Worm (Caenorhabditis elegans) whole organism, L4 larva: ENCODE measurements around the gene clec-186.

Source experiments
- Y105C5A.15 ChIP-seq: fragments of 200-800 bp; sonication (Bioruptor generic); IDR thresholded peaks from 2 replicates; pipeline ENCODE4 v1.3.6; 2022; ENCODE audit warnings: missing genetic modification characterization, missing compliant biosample characterization
- ZK337.2 ChIP-seq: fragments of 200-800 bp; sonication (Bioruptor generic); IDR thresholded peaks from 2 replicates; pipeline ENCODE4 v1.3.6; 2022; ENCODE audit warnings: missing genetic modification reagents, missing genetic modification characterization, missing compliant biosample characterization
- arid-1 ChIP-seq: fragments of 200-800 bp; sonication (Bioruptor generic); conservative IDR thresholded peaks from 2 replicates; pipeline ENCODE4 v1.3.6; 2022; ENCODE audit warnings: missing genetic modification reagents, missing genetic modification characterization, missing compliant biosample characterization
- ceh-20 ChIP-seq: fragments of 200-800 bp; sonication (Bioruptor generic); IDR thresholded peaks from 2 replicates; pipeline ENCODE4 v1.3.6; 2022; ENCODE audit warnings: missing genetic modification reagents, missing genetic modification characterization, missing compliant biosample characterization
- ceh-82 ChIP-seq: sonication (generic microtip); optimal IDR thresholded peaks from 2 replicates; lab custom pipeline; 2017; ENCODE audit warnings: missing biosample characterization, missing genetic modification characterization
- daf-16 ChIP-seq, 3 experiments: sonication (generic microtip); optimal IDR thresholded peaks; 2 replicates each; lab custom pipeline; 2016 to 2017; ENCODE audit warnings: missing genetic modification characterization in 3 of 3, missing genetic modification reagents in 3 of 3, mild to moderate bottlenecking in 2 of 3, missing compliant biosample characterization in 2 of 3, missing biosample characterization in 1 of 3, moderate library complexity in 1 of 3
- daf-19 ChIP-seq: fragments of 200-800 bp; sonication (Bioruptor generic); conservative IDR thresholded peaks from 2 replicates; pipeline ENCODE4 v1.3.6; 2022; ENCODE audit warnings: missing genetic modification characterization, missing compliant biosample characterization
- dmd-6 ChIP-seq: fragments of 200-800 bp; sonication (Bioruptor generic); IDR thresholded peaks from 2 replicates; pipeline ENCODE4 v1.3.6; 2022; ENCODE audit warnings: missing genetic modification reagents, missing genetic modification characterization, missing compliant biosample characterization
- dve-1 ChIP-seq: sonication (generic microtip); optimal IDR thresholded peaks from 2 replicates; lab custom pipeline; 2017; ENCODE audit warnings: antibody characterized with exemption, mild to moderate bottlenecking, missing genetic modification characterization, missing compliant biosample characterization; ENCODE audit not compliant: insufficient read depth
- egl-43 ChIP-seq: fragments of 200-800 bp; sonication (Bioruptor generic); IDR thresholded peaks from 2 replicates; pipeline ENCODE4 v1.3.6; 2022; ENCODE audit warnings: missing genetic modification reagents, missing genetic modification characterization, missing compliant biosample characterization
- gei-8 ChIP-seq: fragments of 200-800 bp; sonication (Bioruptor generic); optimal IDR thresholded peaks from 2 replicates; lab custom pipeline; 2018; ENCODE audit warnings: mild to moderate bottlenecking, missing genetic modification characterization, missing compliant biosample characterization
- hlh-11 ChIP-seq: fragments of 200-800 bp; sonication (Bioruptor generic); optimal IDR thresholded peaks from 2 replicates; lab custom pipeline; 2018; ENCODE audit warnings: mild to moderate bottlenecking, missing genetic modification characterization, missing compliant biosample characterization
- lin-1 ChIP-seq: fragments of 200-800 bp; sonication (Bioruptor generic); IDR thresholded peaks from 2 replicates; pipeline ENCODE4 v1.3.6; 2022; ENCODE audit warnings: missing genetic modification reagents, missing genetic modification characterization, missing compliant biosample characterization
- lin-15B ChIP-seq: fragments of 150-350 bp; sonication (generic microtip); optimal IDR thresholded peaks from 3 replicates; lab custom pipeline; 2014; ENCODE audit warnings: missing biosample characterization, missing genetic modification characterization
- nhr-10 ChIP-seq: fragments of 150-350 bp; optimal IDR thresholded peaks from 2 replicates; lab custom pipeline; 2014; ENCODE audit warnings: missing biosample characterization, missing genetic modification characterization
- nhr-102 ChIP-seq: sonication (generic microtip); optimal IDR thresholded peaks from 2 replicates; lab custom pipeline; 2016; ENCODE audit warnings: mild to moderate bottlenecking, missing genetic modification characterization, moderate library complexity, missing compliant biosample characterization
- nhr-111 ChIP-seq: fragments of 200-800 bp; sonication (Bioruptor generic); optimal IDR thresholded peaks from 2 replicates; lab custom pipeline; 2018; ENCODE audit warnings: mild to moderate bottlenecking, missing genetic modification characterization, missing compliant biosample characterization
- nhr-28 ChIP-seq: fragments of 150-350 bp; optimal IDR thresholded peaks from 2 replicates; lab custom pipeline; 2014; ENCODE audit warnings: missing biosample characterization, missing genetic modification characterization
- nhr-41 ChIP-seq: fragments of 200-800 bp; sonication (Bioruptor generic); IDR thresholded peaks from 2 replicates; pipeline ENCODE4 v1.3.6; 2022; ENCODE audit warnings: missing genetic modification reagents, missing genetic modification characterization, missing compliant biosample characterization
- nhr-48 ChIP-seq: sonication (generic microtip); optimal IDR thresholded peaks from 2 replicates; lab custom pipeline; 2016; ENCODE audit warnings: mild to moderate bottlenecking, missing genetic modification characterization, missing compliant biosample characterization
- nhr-6 ChIP-seq: fragments of 150-350 bp; optimal IDR thresholded peaks from 2 replicates; lab custom pipeline; 2014; ENCODE audit warnings: missing biosample characterization, missing genetic modification characterization
- nhr-77 ChIP-seq: fragments of 150-350 bp; optimal IDR thresholded peaks from 2 replicates; lab custom pipeline; 2014; ENCODE audit warnings: missing biosample characterization, missing genetic modification characterization
- pqm-1 ChIP-seq: sonication (generic microtip); optimal IDR thresholded peaks from 2 replicates; lab custom pipeline; 2017; ENCODE audit warnings: missing biosample characterization, missing genetic modification characterization
- skn-1 ChIP-seq: fragments of 150-350 bp; optimal IDR thresholded peaks from 2 replicates; lab custom pipeline; 2014; ENCODE audit warnings: missing biosample characterization, missing genetic modification characterization
- snpc-1.2 ChIP-seq: fragments of 200-800 bp; sonication (Bioruptor generic); IDR thresholded peaks from 2 replicates; pipeline ENCODE4 v1.3.6; 2022; ENCODE audit warnings: missing genetic modification reagents, missing genetic modification characterization, missing compliant biosample characterization
- spr-1 ChIP-seq: sonication (generic microtip); optimal IDR thresholded peaks from 2 replicates; lab custom pipeline; 2016; ENCODE audit warnings: mild to moderate bottlenecking, missing genetic modification characterization, missing compliant biosample characterization
- tag-97 ChIP-seq: fragments of 200-800 bp; sonication (Bioruptor generic); IDR thresholded peaks from 2 replicates; pipeline ENCODE4 v1.3.6; 2022; ENCODE audit warnings: missing genetic modification characterization, missing compliant biosample characterization
- unc-62 ChIP-seq, 3 experiments: fragments of 150-350 bp in 1 of 3; sonication (generic microtip); optimal IDR thresholded peaks in 2 of 3; peaks in 1 of 3; 1 replicate in 1 of 3; 2 replicates in 2 of 3; lab custom pipeline; 2014 to 2017; ENCODE audit warnings: missing biosample characterization in 3 of 3, missing genetic modification characterization in 3 of 3, missing genetic modification reagents in 3 of 3, missing genotype in 1 of 3
- zip-2 ChIP-seq: fragments of 150-350 bp; optimal IDR thresholded peaks from 2 replicates; lab custom pipeline; 2014; ENCODE audit warnings: missing biosample characterization, missing genetic modification characterization
- ztf-7 ChIP-seq: fragments of 150-350 bp; optimal IDR thresholded peaks from 2 replicates; lab custom pipeline; 2014; ENCODE audit warnings: missing biosample characterization, missing genetic modification characterization

The clec-186 gene

ce11 chrIV:12896371-12896882 lies 30.5 kb downstream of the clec-186 start, which contains the start of gene K08D8.7:
K08D8.7 (plus strand) TSS chrIV:12896832.
- TF ChIP-seq nhr-28: peak; percentile 41
- TF ChIP-seq daf-16 (GFP tag; optimal IDR thresholded peaks at IDR 0.05; lab: Kevin White, UChicago): no peak
- peak; percentile 24 for TF ChIP-seq daf-16 (tag; optimal IDR thresholded peaks at IDR 0.05; lab: Kevin White, UChicago)
- no peak for TF ChIP-seq nhr-102
- TF ChIP-seq nhr-111: no peak
- no peak for TF ChIP-seq ZK337.2 (GFP tag; lab: Robert Waterston, UW)
- peak; percentile 23 for TF ChIP-seq dve-1 (tag; lab: Kevin White, UChicago)
- TF ChIP-seq tag-97 (GFP tag; lab: Robert Waterston, UW): no peak
- TF ChIP-seq pqm-1 (tag; lab: Kevin White, UChicago): peak; percentile 40
- no peak for TF ChIP-seq nhr-77
- no peak for TF ChIP-seq gei-8
- no peak for TF ChIP-seq lin-15B
- TF ChIP-seq arid-1 (GFP tag; lab: Robert Waterston, UW): no peak
- peak; percentile 33; the same call in 1 of the 2 replicates for TF ChIP-seq dmd-6 (GFP tag; lab: Robert Waterston, UW)
- no peak for TF ChIP-seq zip-2
- no peak for TF ChIP-seq ceh-82 (tag; lab: Kevin White, UChicago)

ce11 chrIV:12897146-12897545 lies 31.2 kb downstream of the clec-186 start:
- TF ChIP-seq lin-1 (GFP tag; lab: Robert Waterston, UW): no peak
- TF ChIP-seq unc-62 (GFP tag; optimal IDR thresholded peaks at IDR 0.05 in 1 of 2; lab: Kevin White, UChicago): peak in 1 of 2 experiments; percentile 74
- TF ChIP-seq unc-62 (tag; optimal IDR thresholded peaks at IDR 0.05; lab: Kevin White, UChicago): no peak
- no peak for TF ChIP-seq daf-16 (GFP tag; optimal IDR thresholded peaks at IDR 0.05; lab: Kevin White, UChicago)
- peak; percentile 17 for TF ChIP-seq daf-16 (tag; optimal IDR thresholded peaks at IDR 0.05; lab: Kevin White, UChicago)
- no peak for TF ChIP-seq nhr-41 (GFP tag; lab: Robert Waterston, UW)
- no peak for TF ChIP-seq nhr-48 (tag; lab: Kevin White, UChicago)
- TF ChIP-seq Y105C5A.15 (GFP tag; lab: Robert Waterston, UW): no peak
- TF ChIP-seq ceh-20 (GFP tag; lab: Robert Waterston, UW): no peak
- no peak for TF ChIP-seq egl-43
- no peak for TF ChIP-seq daf-19 (GFP tag; lab: Robert Waterston, UW)
- no peak for TF ChIP-seq spr-1 (tag; lab: Kevin White, UChicago)
- TF ChIP-seq nhr-6: no peak

ce11 chrIV:12898823-12899222 lies 32.9 kb downstream of the clec-186 start:
- TF ChIP-seq skn-1 (tag; lab: Kevin White, UChicago) (no peak), nhr-10 (tag; lab: Kevin White, UChicago) (no peak), snpc-1.2 (GFP tag; lab: Robert Waterston, UW) (no peak), daf-16 (GFP tag; optimal IDR thresholded peaks at IDR 0.05; lab: Kevin White, UChicago) (no peak), daf-16 (tag; optimal IDR thresholded peaks at IDR 0.05; lab: Kevin White, UChicago) (peak; percentile 38), nhr-28 (peak; percentile 59), ztf-7 (tag; lab: Kevin White, UChicago) (no peak)

- TF ChIP-seq hlh-11 (tag; lab: Kevin White, UChicago) (no peak), daf-19 (GFP tag; lab: Robert Waterston, UW) (no peak)
Measured at ce11 chrIV:12899392-12899791, 33.5 kb downstream of the clec-186 start, which contains the start of gene K08D8.9. K08D8.9 (plus strand) TSS chrIV:12899692.

ce11 chrIV:12900267-12900666 lies 34.4 kb downstream of the clec-186 start, which contains the start of gene K08D8.10:
K08D8.10 (plus strand) TSS chrIV:12900567.
- TF ChIP-seq skn-1 (tag; lab: Kevin White, UChicago) (no peak), daf-16 (GFP tag; optimal IDR thresholded peaks at IDR 0.05; lab: Kevin White, UChicago) (no peak), daf-16 (tag; optimal IDR thresholded peaks at IDR 0.05; lab: Kevin White, UChicago) (peak; percentile 9)
